Worm (Caenorhabditis elegans) whole organism, mixed stage, embryonic: ENCODE measurements around the gene srz-69.

Experiments
- M03D4.4 ChIP-seq: sonication (generic microtip); optimal IDR thresholded peaks from 2 replicates; lab custom pipeline; 2017; ENCODE audit warnings: mild to moderate bottlenecking, missing genetic modification characterization, missing compliant biosample characterization
- bed-3 ChIP-seq: fragments of 200-800 bp; sonication (Bioruptor generic); optimal IDR thresholded peaks from 3 replicates; lab custom pipeline; 2018; ENCODE audit warnings: mild to moderate bottlenecking, missing genetic modification characterization, moderate library complexity, missing compliant biosample characterization
- ceh-43 ChIP-seq: fragments of 200-800 bp; sonication (Bioruptor generic); optimal IDR thresholded peaks from 2 replicates; lab custom pipeline; 2018; ENCODE audit warnings: mild to moderate bottlenecking, missing genetic modification characterization, moderate library complexity, missing compliant biosample characterization
- ceh-83 ChIP-seq: fragments of 200-800 bp; sonication (Bioruptor generic); optimal IDR thresholded peaks from 2 replicates; lab custom pipeline; 2018; ENCODE audit warnings: mild to moderate bottlenecking, missing genetic modification characterization, missing compliant biosample characterization
- ces-1 ChIP-seq: fragments of 150-350 bp; optimal IDR thresholded peaks from 2 replicates; lab custom pipeline; 2014; ENCODE audit warnings: missing biosample characterization, missing genetic modification reagents, missing genetic modification characterization
- cnd-1 ChIP-seq: fragments of 200-800 bp; sonication (Bioruptor generic); optimal IDR thresholded peaks from 2 replicates; lab custom pipeline; 2018; ENCODE audit warnings: mild to moderate bottlenecking, missing genetic modification characterization, missing compliant biosample characterization
- drap-1 ChIP-seq: fragments of 200-800 bp; sonication (Bioruptor generic); optimal IDR thresholded peaks from 3 replicates; lab custom pipeline; 2018; ENCODE audit warnings: mild to moderate bottlenecking, missing genetic modification characterization, missing compliant biosample characterization
- elt-1 ChIP-seq: sonication (generic microtip); optimal IDR thresholded peaks from 2 replicates; lab custom pipeline; 2017; ENCODE audit warnings: missing genetic modification characterization, mild to moderate bottlenecking, missing compliant biosample characterization, antibody characterized with exemption, moderate library complexity, borderline replicate concordance; ENCODE audit not compliant: insufficient read depth
- elt-3 ChIP-seq: fragments of 150-350 bp; optimal IDR thresholded peaks from 2 replicates; lab custom pipeline; 2014; ENCODE audit warnings: missing biosample characterization, missing genetic modification characterization
- flh-1 ChIP-seq: fragments of 200-800 bp; sonication (Bioruptor generic); optimal IDR thresholded peaks from 2 replicates; lab custom pipeline; 2018; ENCODE audit warnings: mild to moderate bottlenecking, missing genetic modification characterization, moderate library complexity, missing compliant biosample characterization
- ham-2 ChIP-seq: fragments of 200-800 bp; sonication (Bioruptor generic); optimal IDR thresholded peaks from 2 replicates; lab custom pipeline; 2018; ENCODE audit warnings: mild to moderate bottlenecking, missing genetic modification characterization, missing compliant biosample characterization
- hlh-1 ChIP-seq: fragments of 150-350 bp; optimal IDR thresholded peaks from 2 replicates; lab custom pipeline; 2014; ENCODE audit warnings: missing biosample characterization, missing genetic modification reagents, missing genetic modification characterization
- lin-32 ChIP-seq: fragments of 200-800 bp; sonication (Bioruptor generic); optimal IDR thresholded peaks from 2 replicates; lab custom pipeline; 2018; ENCODE audit warnings: mild to moderate bottlenecking, missing genetic modification characterization, missing compliant biosample characterization
- lsy-2 ChIP-seq: fragments of 150-350 bp; optimal IDR thresholded peaks from 2 replicates; lab custom pipeline; 2014; ENCODE audit warnings: missing biosample characterization, missing genetic modification characterization
- mab-5 ChIP-seq: fragments of 150-350 bp; optimal IDR thresholded peaks from 2 replicates; lab custom pipeline; 2014; ENCODE audit warnings: missing biosample characterization, missing genetic modification characterization
- mep-1 ChIP-seq: fragments of 150-350 bp; optimal IDR thresholded peaks from 2 replicates; lab custom pipeline; 2017; ENCODE audit warnings: missing biosample characterization, missing genetic modification reagents, missing genetic modification characterization, inconsistent platforms
- nhr-12 ChIP-seq: fragments of 150-350 bp; optimal IDR thresholded peaks from 2 replicates; lab custom pipeline; 2014; ENCODE audit warnings: missing biosample characterization, missing genetic modification characterization
- nhr-2 ChIP-seq: fragments of 150-350 bp; optimal IDR thresholded peaks from 2 replicates; lab custom pipeline; 2014; ENCODE audit warnings: missing biosample characterization, missing genetic modification characterization
- nhr-237 ChIP-seq: fragments of 150-350 bp; optimal IDR thresholded peaks from 2 replicates; lab custom pipeline; 2014; ENCODE audit warnings: missing biosample characterization, missing genetic modification characterization
- nhr-28 ChIP-seq: fragments of 150-350 bp; optimal IDR thresholded peaks from 2 replicates; lab custom pipeline; 2014; ENCODE audit warnings: missing biosample characterization, missing genetic modification characterization
- nhr-76 ChIP-seq: sonication (generic microtip); optimal IDR thresholded peaks from 2 replicates; lab custom pipeline; 2017; ENCODE audit warnings: missing biosample characterization, missing genetic modification characterization
- sem-2 ChIP-seq: fragments of 200-800 bp; sonication (Bioruptor generic); optimal IDR thresholded peaks from 2 replicates; lab custom pipeline; 2018; ENCODE audit warnings: mild to moderate bottlenecking, missing genetic modification characterization, missing compliant biosample characterization
- snpc-4 ChIP-seq: fragments of 150-350 bp; optimal IDR thresholded peaks from 2 replicates; lab custom pipeline; 2014; ENCODE audit warnings: missing biosample characterization, missing genetic modification characterization
- sptf-1 ChIP-seq: sonication (generic microtip); optimal IDR thresholded peaks from 2 replicates; lab custom pipeline; 2017; ENCODE audit warnings: mild to moderate bottlenecking, missing genetic modification characterization, moderate library complexity, missing compliant biosample characterization
- tbx-8 ChIP-seq: fragments of 200-800 bp; sonication (Bioruptor generic); optimal IDR thresholded peaks from 2 replicates; lab custom pipeline; 2018; ENCODE audit warnings: mild to moderate bottlenecking, missing genetic modification characterization, moderate library complexity, missing compliant biosample characterization
- unc-120 ChIP-seq: sonication (generic microtip); optimal IDR thresholded peaks from 2 replicates; lab custom pipeline; 2017; ENCODE audit warnings: missing genetic modification characterization, missing compliant biosample characterization; ENCODE audit not compliant: poor library complexity, severe bottlenecking
- unc-39 ChIP-seq: fragments of 150-350 bp; optimal IDR thresholded peaks from 2 replicates; lab custom pipeline; 2014; ENCODE audit warnings: missing biosample characterization, missing genetic modification characterization
- unc-62 ChIP-seq: fragments of 150-350 bp; optimal IDR thresholded peaks from 2 replicates; lab custom pipeline; 2014; ENCODE audit warnings: missing biosample characterization, missing genetic modification reagents, missing genetic modification characterization
- zip-8 ChIP-seq: fragments of 150-350 bp; optimal IDR thresholded peaks from 2 replicates; lab custom pipeline; 2014; ENCODE audit warnings: missing biosample characterization, missing genetic modification characterization
- ztf-11 ChIP-seq: fragments of 150-350 bp; optimal IDR thresholded peaks from 2 replicates; lab custom pipeline; 2014; ENCODE audit warnings: missing biosample characterization, missing genetic modification characterization

The srz-69 gene

DNA sequence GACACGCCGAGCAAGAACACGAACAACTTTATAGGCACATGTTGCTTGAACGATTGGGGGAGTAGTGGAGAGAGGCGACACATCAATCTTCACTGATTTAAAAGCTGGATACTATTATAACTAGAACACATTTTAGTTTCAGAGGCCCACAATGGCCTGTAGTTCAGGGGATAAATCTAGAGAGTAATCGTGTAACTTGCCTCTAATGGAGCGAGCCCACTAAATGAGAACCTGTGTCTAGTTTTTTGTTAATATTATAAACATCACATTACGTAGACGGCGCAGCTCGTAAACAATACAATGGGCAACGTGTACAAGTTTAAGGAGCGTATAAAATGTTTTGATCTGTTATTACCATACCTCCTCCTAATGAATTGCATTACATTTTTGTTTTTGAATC is 32.4 kb downstream of the srz-69 start, which contains the start of gene F58E2.5:
F58E2.5 (plus strand) TSS at position 301 of the 400 bp plus-strand sequence.
- TF ChIP-seq zip-8 (no peak), M03D4.4 (no peak), cnd-1 (no peak), nhr-12 (tag; lab: Kevin White, UChicago) (no peak), ztf-11 (tag; lab: Kevin White, UChicago) (no peak), ceh-83 (GFP tag; lab: Kevin White, UChicago) (no peak), sem-2 (GFP tag; lab: Kevin White, UChicago) (no peak)

DNA sequence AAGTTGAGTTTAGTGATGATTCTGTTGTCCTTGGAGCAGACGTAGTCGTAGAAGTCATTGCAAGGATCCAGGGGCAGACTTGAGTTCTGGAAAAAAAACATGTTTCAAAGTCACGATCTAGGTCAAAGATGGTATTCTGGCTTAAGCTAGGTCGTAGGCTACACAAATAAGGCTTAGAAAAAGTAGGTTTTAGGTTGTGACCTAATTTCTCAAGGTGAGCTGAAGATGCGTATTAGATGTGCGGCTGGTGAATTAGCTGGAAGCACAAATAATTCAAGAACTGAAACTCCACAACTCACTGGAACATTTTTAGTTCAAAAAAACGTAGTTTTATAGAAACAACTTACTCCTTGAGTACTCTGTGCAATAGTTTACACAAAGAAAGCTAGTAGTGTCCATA is 32.9 kb downstream of the srz-69 start, which contains the start of gene F09D12.2:
F09D12.2 (minus strand) TSS at position 101 of the 400 bp plus-strand sequence.
- no peak for TF ChIP-seq tbx-8
- TF ChIP-seq lin-32 (GFP tag; lab: Kevin White, UChicago): no peak

DNA sequence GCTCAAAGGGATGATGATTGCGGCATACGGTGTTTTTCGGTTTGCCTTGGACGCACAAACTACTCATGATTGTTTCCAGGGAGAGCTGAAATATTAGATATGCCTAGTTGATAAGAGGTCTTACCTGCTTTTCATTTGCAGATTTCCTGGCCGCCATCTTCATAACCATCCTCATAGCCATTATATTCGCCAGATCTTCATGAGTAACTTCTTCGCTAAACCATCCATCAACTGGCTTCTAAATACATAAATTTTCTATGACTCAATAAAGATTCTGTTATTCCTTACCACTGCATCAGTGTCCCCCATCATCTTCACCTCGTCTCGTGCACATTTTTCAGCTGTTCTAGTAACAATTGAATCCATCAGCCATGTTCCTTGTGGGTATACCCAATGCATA is 34.5 kb downstream of the srz-69 start:
- TF ChIP-seq unc-39 (tag; lab: Kevin White, UChicago) (no peak), elt-1 (tag; lab: Kevin White, UChicago) (no peak), ces-1 (GFP tag; lab: Kevin White, UChicago) (no peak), bed-3 (no peak), nhr-28 (tag; lab: Kevin White, UChicago) (no peak), nhr-12 (tag; lab: Kevin White, UChicago) (no peak), ceh-43 (GFP tag; lab: Kevin White, UChicago) (no peak), lsy-2 (tag; lab: Kevin White, UChicago) (no peak), sptf-1 (tag; lab: Kevin White, UChicago) (no peak), cnd-1 (no peak), flh-1 (GFP tag; lab: Kevin White, UChicago) (no peak), unc-62 (GFP tag; lab: Kevin White, UChicago) (no peak), tbx-8 (no peak), mab-5 (tag; lab: Kevin White, UChicago) (no peak)

DNA sequence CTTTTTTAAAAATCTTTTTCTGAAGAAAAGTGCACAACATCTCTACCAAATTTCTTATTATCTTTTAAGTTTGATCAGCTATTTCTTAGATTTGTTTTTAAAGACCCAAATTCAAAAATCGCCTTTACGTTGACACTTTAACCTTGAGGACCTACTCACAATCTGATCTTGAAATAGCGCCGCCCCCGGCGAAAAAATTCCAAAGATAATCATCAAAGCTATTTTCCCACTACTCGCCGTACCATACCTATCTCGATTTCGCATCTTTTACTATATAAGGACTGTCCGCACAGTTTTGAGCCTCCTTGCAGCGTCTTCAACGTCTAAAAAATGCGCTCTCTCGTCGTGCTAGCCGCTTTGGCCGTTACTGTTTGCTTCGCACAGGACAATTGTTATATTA is 36.2 kb downstream of the srz-69 start, which contains the start of gene grd-10:
grd-10 (plus strand) TSS at position 208 of the 400 bp plus-strand sequence.
- TF ChIP-seq elt-1 (tag; lab: Kevin White, UChicago) (no peak), nhr-12 (tag; lab: Kevin White, UChicago) (no peak), ham-2 (GFP tag; lab: Kevin White, UChicago) (no peak), unc-120 (tag; lab: Kevin White, UChicago) (no peak), drap-1 (GFP tag; lab: Kevin White, UChicago) (no peak), cnd-1 (no peak), lin-32 (GFP tag; lab: Kevin White, UChicago) (no peak), mep-1 (no peak), snpc-4 (tag; lab: Kevin White, UChicago) (no peak), unc-62 (GFP tag; lab: Kevin White, UChicago) (no peak), ceh-43 (GFP tag; lab: Kevin White, UChicago) (no peak), sem-2 (GFP tag; lab: Kevin White, UChicago) (no peak), hlh-1 (tag; lab: Kevin White, UChicago) (no peak), ces-1 (GFP tag; lab: Kevin White, UChicago) (no peak), lsy-2 (tag; lab: Kevin White, UChicago) (no peak), zip-8 (no peak), nhr-237 (tag; lab: Kevin White, UChicago) (no peak), nhr-2 (tag; lab: Kevin White, UChicago) (no peak), nhr-76 (tag; lab: Kevin White, UChicago) (no peak)

DNA sequence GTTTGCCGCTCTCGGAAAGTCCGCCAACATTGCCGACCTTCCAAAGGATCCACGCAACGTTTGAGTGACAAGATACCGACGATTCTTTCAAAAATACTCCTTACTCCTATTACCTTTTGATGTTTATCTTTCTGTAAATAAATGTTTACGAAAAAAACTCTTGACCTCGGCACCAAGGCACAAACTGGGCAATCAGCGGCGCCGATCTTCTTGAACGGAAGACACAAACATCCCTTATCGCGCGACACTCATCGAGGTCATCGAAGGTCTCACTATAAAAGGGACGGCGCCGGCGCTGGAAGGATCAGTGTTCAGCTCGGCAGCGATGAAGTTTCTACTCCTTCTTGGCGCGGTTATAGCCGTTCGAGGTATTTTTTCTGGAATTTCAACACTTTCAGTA is 37.7 kb downstream of the srz-69 start, which contains the start of gene grd-3:
grd-3 (plus strand) TSS at position 302 of the 400 bp plus-strand sequence.
- TF ChIP-seq elt-3 (tag; lab: Kevin White, UChicago) (no peak), hlh-1 (tag; lab: Kevin White, UChicago) (no peak), nhr-237 (tag; lab: Kevin White, UChicago) (no peak), sptf-1 (tag; lab: Kevin White, UChicago) (no peak)
